Fruit fly (Drosophila melanogaster) S2 (cell line): ENCODE measurements around the gene sta.

Experiments used
- CG8478 ChIP-seq: fragments of >200 bp; optimal IDR thresholded peaks from 2 replicates; lab custom pipeline; 2018
- CTCF ChIP-seq, 2 experiments: fragments of >200 bp; optimal IDR thresholded peaks; 2 replicates each; lab custom pipeline; 2018

The sta gene

dm6 chrX:1466505-1467381, 16.5 kb downstream of the sta start:
- TF ChIP-seq CG8478 (lab: Kevin White, UChicago) (no peak), CTCF (optimal IDR thresholded peaks at IDR 0.05; lab: Kevin White, UChicago) (no peak)

dm6 chrX:1465707-1466504, 17.3 kb downstream of the sta start, which contains the start of the genes O-fut2 and CG14777:
O-fut2 (minus strand) TSS chrX:1465996.
CG14777 (plus strand) TSS chrX:1466134.
- TF ChIP-seq CG8478 (lab: Kevin White, UChicago) (no peak), CTCF (optimal IDR thresholded peaks at IDR 0.05; lab: Kevin White, UChicago) (no peak)

- TF ChIP-seq CG8478 (lab: Kevin White, UChicago) (no peak), CTCF (optimal IDR thresholded peaks at IDR 0.05; lab: Kevin White, UChicago) (peak; percentile 3 to 7)
Measured at dm6 chrX:1464033-1464432, 19.2 kb downstream of the sta start, which contains the start of gene Ns3. Ns3 (minus strand) TSS chrX:1464220.

dm6 chrX:1461544-1461943, 21.7 kb downstream of the sta start, which contains the start of gene CG14787:
CG14787 (minus strand) TSS chrX:1461676.
- TF ChIP-seq CG8478 (lab: Kevin White, UChicago) (no peak), CTCF (optimal IDR thresholded peaks at IDR 0.05; lab: Kevin White, UChicago) (no peak)

- TF ChIP-seq CG8478 (lab: Kevin White, UChicago) (no peak), CTCF (optimal IDR thresholded peaks at IDR 0.05; lab: Kevin White, UChicago) (no peak)
Measured at dm6 chrX:1460278-1460872, 22.8 kb downstream of the sta start, which contains the start of gene Lrpprc2. Lrpprc2 (minus strand) TSS chrX:1460617.

dm6 chrX:1456954-1457353, 26.3 kb downstream of the sta start, which contains the start of gene CG14785:
CG14785 (minus strand) TSS chrX:1457054.
- TF ChIP-seq CG8478 (lab: Kevin White, UChicago) (no peak), CTCF (optimal IDR thresholded peaks at IDR 0.05; lab: Kevin White, UChicago) (no peak)

dm6 chrX:1454837-1455236, 28.4 kb downstream of the sta start:
- TF ChIP-seq CG8478 (lab: Kevin White, UChicago), result no peak
- TF ChIP-seq CTCF (optimal IDR thresholded peaks at IDR 0.05; lab: Kevin White, UChicago), result no peak

- TF ChIP-seq CTCF (optimal IDR thresholded peaks at IDR 0.05; lab: Kevin White, UChicago), result no peak
- TF ChIP-seq CG8478 (lab: Kevin White, UChicago), result no peak
Measured at dm6 chrX:1452130-1452529, 31.1 kb downstream of the sta start, which contains the start of gene Gr2a. Gr2a (plus strand) TSS chrX:1452430.
